Fruit fly (Drosophila melanogaster): ENCODE measurements around the gene CG6661.

CG6661 gene

dm6 chr3L:14049620-14050253 is 15.2 kb downstream of the CG6661 start, which contains the start of gene Neurl4 (continued):
- TF ChIP-seq CG34376 (GFP tag; optimal IDR thresholded peaks at IDR 0.05) (no peak), Drgx (GFP tag; IDR thresholded peaks at IDR 0.05) (peak; percentile 76), Oaz (GFP tag; IDR thresholded peaks at IDR 0.05) (peak; percentile 24; the same call in 1 of the 2 replicates), cato (GFP tag; optimal IDR thresholded peaks at IDR 0.05; ENCODE audit: borderline replicate concordance) (peak; percentile 20), CG4854 (GFP tag; optimal IDR thresholded peaks at IDR 0.05) (no peak), CG14014 (GFP tag; IDR thresholded peaks at IDR 0.05) (peak; percentile 54; the same call in 1 of the 2 replicates), chinmo (GFP tag; IDR thresholded peaks at IDR 0.05; ENCODE audit: partially characterized antibody) (0 out of 4 replicates have a peak, but pooled peaks have one; percentile 18), insv (GFP tag; optimal IDR thresholded peaks at IDR 0.05) (no peak), phol (tag; optimal IDR thresholded peaks at IDR 0.05) (peak; percentile 87), CG4707 (GFP tag; optimal IDR thresholded peaks at IDR 0.05) (no peak), Kr (GFP tag; optimal IDR thresholded peaks at IDR 0.05) (no peak), prd (optimal IDR thresholded peaks at IDR 0.05) (no peak), prd (GFP tag; IDR thresholded peaks at IDR 0.05) (peak; percentile 70), CG3407 (GFP tag; optimal IDR thresholded peaks at IDR 0.05) (peak; percentile 8), CG5245 (GFP tag; optimal IDR thresholded peaks at IDR 0.05) (peak; percentile 20), peb (GFP tag; IDR thresholded peaks at IDR 0.05) (no peak; the same call in 1 of the 2 replicates), slou (GFP tag; optimal IDR thresholded peaks at IDR 0.05) (no peak), chif (GFP tag; optimal IDR thresholded peaks at IDR 0.05) (peak; percentile 10 to 74), Elba2 (GFP tag; optimal IDR thresholded peaks at IDR 0.05) (peak; percentile 63), CG18262 (tag; optimal IDR thresholded peaks at IDR 0.05) (peak; percentile 67), ems (GFP tag; optimal IDR thresholded peaks at IDR 0.05) (no peak), CHES-1-like (GFP tag; optimal IDR thresholded peaks at IDR 0.05) (peak; percentile 67), unc-4 (GFP tag; IDR thresholded peaks at IDR 0.05; ENCODE audit: partially characterized antibody) (no peak), CG15073 (GFP tag; optimal IDR thresholded peaks at IDR 0.05) (no peak), Ptx1 (GFP tag; IDR thresholded peaks at IDR 0.05) (peak; percentile 79), Gsc (GFP tag; IDR thresholded peaks at IDR 0.05) (no peak), CG6791 (GFP tag; IDR thresholded peaks at IDR 0.05; ENCODE audit: partially characterized antibody) (no peak), Bteb2 (GFP tag; optimal IDR thresholded peaks at IDR 0.05) (peak; percentile 61), Mad (GFP tag; optimal IDR thresholded peaks at IDR 0.05) (peak; percentile 22), CG14710 (tag; optimal IDR thresholded peaks at IDR 0.05) (peak; percentile 65), ato (GFP tag; IDR thresholded peaks at IDR 0.05; ENCODE audit: partially characterized antibody) (no peak), btn (GFP tag; optimal IDR thresholded peaks at IDR 0.05) (no peak), Aef1 (GFP tag; IDR thresholded peaks at IDR 0.05) (peak; percentile 60; the same call in 2 of the 3 replicates), Xrp1 (GFP tag; IDR thresholded peaks at IDR 0.05) (no peak), bcd (GFP tag; optimal IDR thresholded peaks at IDR 0.05) (no peak), CG32532 (GFP tag; IDR thresholded peaks at IDR 0.05) (peak; percentile 57; the same call in 1 of the 2 replicates), ken (GFP tag; IDR thresholded peaks at IDR 0.05) (0 out of 3 replicates have a peak, but pooled peaks have one; percentile 39), CG14441 (GFP tag; IDR thresholded peaks at IDR 0.05) (peak; percentile 49), Doc2 (GFP tag; IDR thresholded peaks at IDR 0.05) (no peak), CG1233 (GFP tag; optimal IDR thresholded peaks at IDR 0.05) (peak; percentile 78), sisA (GFP tag; IDR thresholded peaks at IDR 0.05) (peak; percentile 62), ro (GFP tag; IDR thresholded peaks at IDR 0.05) (0 out of 2 replicates have a peak, but pooled peaks have one; percentile 7), chn (GFP tag; optimal IDR thresholded peaks at IDR 0.05) (no peak), CG13424 (tag; optimal IDR thresholded peaks at IDR 0.05) (peak; percentile 80), lab (GFP tag; optimal IDR thresholded peaks at IDR 0.05) (no peak), CG8924 (tag; optimal IDR thresholded peaks at IDR 0.05) (peak; percentile 81), h (optimal IDR thresholded peaks at IDR 0.05) (no peak), CG12071 (GFP tag; optimal IDR thresholded peaks at IDR 0.05) (no peak), CG31441 (GFP tag; IDR thresholded peaks at IDR 0.05) (peak; percentile 90), gcm2 (GFP tag; optimal IDR thresholded peaks at IDR 0.05) (no peak)
